Worm (Caenorhabditis elegans) whole organism, young adult: ENCODE measurements around the gene T13H5.1.

ENCODE experiments used
- B0019.2 ChIP-seq: fragments of 200-800 bp; sonication (Bioruptor generic); conservative IDR thresholded peaks from 2 replicates; pipeline ENCODE4 v1.3.6; 2022; ENCODE audit warnings: missing genetic modification reagents, missing genetic modification characterization, missing compliant biosample characterization
- B0035.1 ChIP-seq: sonication (generic microtip); optimal IDR thresholded peaks from 2 replicates; lab custom pipeline; 2016; ENCODE audit warnings: missing genetic modification characterization, mild to moderate bottlenecking, missing compliant biosample characterization, missing genotype, missing genetic modification reagents
- B0261.1 ChIP-seq: sonication (generic microtip); optimal IDR thresholded peaks from 2 replicates; lab custom pipeline; 2016; ENCODE audit warnings: mild to moderate bottlenecking, missing genetic modification characterization, moderate library complexity, missing compliant biosample characterization
- D2030.7 ChIP-seq: fragments of 200-800 bp; sonication (Bioruptor generic); IDR thresholded peaks from 2 replicates; pipeline ENCODE4 v1.3.6; 2022; ENCODE audit warnings: missing genetic modification reagents, missing genetic modification characterization, missing compliant biosample characterization
- F33H1.4 ChIP-seq: fragments of 200-800 bp; sonication (Bioruptor generic); IDR thresholded peaks from 2 replicates; pipeline ENCODE4 v1.3.6; 2022; ENCODE audit warnings: missing genetic modification reagents, missing genetic modification characterization, missing compliant biosample characterization
- F57A8.1 ChIP-seq: fragments of 200-800 bp; sonication (Bioruptor generic); optimal IDR thresholded peaks from 2 replicates; lab custom pipeline; 2018; ENCODE audit warnings: mild to moderate bottlenecking, missing genetic modification characterization, moderate library complexity, missing compliant biosample characterization
- K11D2.4 ChIP-seq: fragments of 200-800 bp; sonication (Bioruptor generic); IDR thresholded peaks from 2 replicates; pipeline ENCODE4 v1.3.6; 2022; ENCODE audit warnings: missing genetic modification reagents, missing genetic modification characterization, missing compliant biosample characterization
- T07F8.4 ChIP-seq: sonication (generic microtip); optimal IDR thresholded peaks from 2 replicates; lab custom pipeline; 2016; ENCODE audit warnings: mild to moderate bottlenecking, missing genetic modification characterization, moderate library complexity, missing compliant biosample characterization
- T26A5.8 ChIP-seq: sonication (generic microtip); optimal IDR thresholded peaks from 2 replicates; lab custom pipeline; 2016; ENCODE audit warnings: missing genetic modification characterization, missing compliant biosample characterization
- akir-1 ChIP-seq: fragments of 200-800 bp; sonication (Bioruptor generic); optimal IDR thresholded peaks from 2 replicates; lab custom pipeline; 2018; ENCODE audit warnings: mild to moderate bottlenecking, missing genetic modification characterization, moderate library complexity, missing compliant biosample characterization
- athp-1 ChIP-seq: sonication (generic microtip); optimal IDR thresholded peaks from 2 replicates; lab custom pipeline; 2017; ENCODE audit warnings: mild to moderate bottlenecking, missing genetic modification characterization, missing compliant biosample characterization
- attf-3 ChIP-seq: fragments of 200-800 bp; sonication (Bioruptor generic); conservative IDR thresholded peaks from 2 replicates; pipeline ENCODE4 v1.3.6; 2022; ENCODE audit warnings: missing genetic modification reagents, missing genetic modification characterization, missing compliant biosample characterization
- ceh-27 ChIP-seq: fragments of 200-800 bp; sonication (Bioruptor generic); optimal IDR thresholded peaks from 2 replicates; lab custom pipeline; 2018; ENCODE audit warnings: mild to moderate bottlenecking, missing genetic modification characterization, moderate library complexity, missing compliant biosample characterization
- ceh-40 ChIP-seq: fragments of 200-800 bp; sonication (Bioruptor generic); IDR thresholded peaks from 2 replicates; pipeline ENCODE4 v1.3.6; 2022; ENCODE audit warnings: missing genetic modification characterization, missing compliant biosample characterization
- ceh-79 ChIP-seq: sonication (generic microtip); optimal IDR thresholded peaks from 2 replicates; lab custom pipeline; 2017; ENCODE audit warnings: mild to moderate bottlenecking, missing genetic modification characterization, missing compliant biosample characterization
- ceh-91 ChIP-seq: fragments of 200-800 bp; sonication (Bioruptor generic); IDR thresholded peaks from 2 replicates; pipeline ENCODE4 v1.3.6; 2022; ENCODE audit warnings: missing genetic modification reagents, missing genetic modification characterization, missing compliant biosample characterization
- chd-7 ChIP-seq: sonication (generic microtip); optimal IDR thresholded peaks from 2 replicates; lab custom pipeline; 2016; ENCODE audit warnings: mild to moderate bottlenecking, missing genetic modification characterization, moderate library complexity, missing compliant biosample characterization
- die-1 ChIP-seq: sonication (generic microtip); optimal IDR thresholded peaks from 2 replicates; lab custom pipeline; 2016; ENCODE audit warnings: missing genotype, mild to moderate bottlenecking, missing genetic modification characterization, missing compliant biosample characterization
- dox-1 ChIP-seq: fragments of 200-800 bp; sonication (Bioruptor generic); IDR thresholded peaks from 2 replicates; pipeline ENCODE4 v1.3.6; 2022; ENCODE audit warnings: missing genetic modification reagents, missing genetic modification characterization, missing compliant biosample characterization
- egl-18 ChIP-seq: fragments of 200-800 bp; sonication (Bioruptor generic); IDR thresholded peaks from 2 replicates; pipeline ENCODE4 v1.3.6; 2022; ENCODE audit warnings: missing genetic modification reagents, missing genetic modification characterization, missing compliant biosample characterization
- egl-44 ChIP-seq: fragments of 200-800 bp; sonication (Bioruptor generic); IDR thresholded peaks from 2 replicates; pipeline ENCODE4 v1.3.6; 2022; ENCODE audit warnings: missing genetic modification reagents, missing genetic modification characterization, missing compliant biosample characterization
- ekl-4 ChIP-seq: fragments of 200-800 bp; sonication (Bioruptor generic); IDR thresholded peaks from 2 replicates; pipeline ENCODE4 v1.3.6; 2022; ENCODE audit warnings: missing genetic modification reagents, missing genetic modification characterization, missing compliant biosample characterization
- ets-4 ChIP-seq: fragments of 200-800 bp; sonication (Bioruptor generic); optimal IDR thresholded peaks from 2 replicates; lab custom pipeline; 2018; ENCODE audit warnings: mild to moderate bottlenecking, missing genetic modification characterization, missing compliant biosample characterization
- gei-17 ChIP-seq: fragments of 200-800 bp; sonication (Bioruptor generic); optimal IDR thresholded peaks from 2 replicates; lab custom pipeline; 2018; ENCODE audit warnings: mild to moderate bottlenecking, missing genetic modification characterization, missing compliant biosample characterization
- hlh-26 ChIP-seq: fragments of 200-800 bp; sonication (Bioruptor generic); conservative IDR thresholded peaks from 2 replicates; pipeline ENCODE4 v1.3.6; 2022; ENCODE audit warnings: missing genetic modification reagents, missing genetic modification characterization, missing compliant biosample characterization
- hmg-1.2 ChIP-seq: fragments of 200-800 bp; sonication (Bioruptor generic); IDR thresholded peaks from 2 replicates; pipeline ENCODE4 v1.3.6; 2022; ENCODE audit warnings: missing genetic modification reagents, missing genetic modification characterization, missing compliant biosample characterization
- hmg-20 ChIP-seq: fragments of 200-800 bp; sonication (Bioruptor generic); IDR thresholded peaks from 2 replicates; pipeline ENCODE4 v1.3.6; 2022; ENCODE audit warnings: missing genetic modification reagents, missing genetic modification characterization, missing compliant biosample characterization
- hsf-1 ChIP-seq: fragments of 200-800 bp; sonication (Bioruptor generic); IDR thresholded peaks from 2 replicates; pipeline ENCODE4 v1.3.6; 2022; ENCODE audit warnings: missing genetic modification reagents, missing genetic modification characterization, missing compliant biosample characterization
- lag-1 ChIP-seq: fragments of 200-800 bp; sonication (Bioruptor generic); IDR thresholded peaks from 2 replicates; pipeline ENCODE4 v1.3.6; 2022; ENCODE audit warnings: missing genetic modification reagents, missing genetic modification characterization, missing compliant biosample characterization
- let-607 ChIP-seq, 2 experiments: fragments of 200-800 bp in 1 of 2; sonication (Bioruptor generic) in 1 of 2; sonication (generic microtip) in 1 of 2; optimal IDR thresholded peaks; 2 replicates each; lab custom pipeline; 2016 to 2018; ENCODE audit warnings: mild to moderate bottlenecking in 2 of 2, missing compliant biosample characterization in 2 of 2, missing genetic modification characterization in 2 of 2, moderate library complexity in 2 of 2, missing genotype in 1 of 2
- lin-26 ChIP-seq: fragments of 200-800 bp; sonication (Bioruptor generic); IDR thresholded peaks from 2 replicates; pipeline ENCODE4 v1.3.6; 2022; ENCODE audit warnings: missing genetic modification reagents, missing genetic modification characterization, missing compliant biosample characterization
- lin-54 ChIP-seq: fragments of 200-800 bp; sonication (Bioruptor generic); optimal IDR thresholded peaks from 2 replicates; lab custom pipeline; 2018; ENCODE audit warnings: mild to moderate bottlenecking, missing genetic modification characterization, missing compliant biosample characterization
- lir-1 ChIP-seq: fragments of 200-800 bp; sonication (Bioruptor generic); conservative IDR thresholded peaks from 2 replicates; pipeline ENCODE4 v1.3.6; 2022; ENCODE audit warnings: missing genetic modification reagents, missing genetic modification characterization, missing compliant biosample characterization
- lsl-1 ChIP-seq: fragments of 200-800 bp; sonication (Bioruptor generic); optimal IDR thresholded peaks from 2 replicates; lab custom pipeline; 2018; ENCODE audit warnings: mild to moderate bottlenecking, missing genetic modification characterization, moderate library complexity, missing compliant biosample characterization
- lsy-27 ChIP-seq: sonication (generic microtip); optimal IDR thresholded peaks from 2 replicates; lab custom pipeline; 2017; ENCODE audit warnings: missing genetic modification characterization, mild to moderate bottlenecking, missing compliant biosample characterization, antibody characterized with exemption, missing genotype, borderline replicate concordance; ENCODE audit not compliant: insufficient read depth
- madf-10 ChIP-seq: sonication (generic microtip); optimal IDR thresholded peaks from 2 replicates; lab custom pipeline; 2016; ENCODE audit warnings: mild to moderate bottlenecking, missing genetic modification characterization, missing compliant biosample characterization
- madf-6 ChIP-seq: fragments of 200-800 bp; sonication (Bioruptor generic); IDR thresholded peaks from 2 replicates; pipeline ENCODE4 v1.3.6; 2022; ENCODE audit warnings: missing genetic modification reagents, missing genetic modification characterization, missing compliant biosample characterization
- nhr-120 ChIP-seq: fragments of 200-800 bp; sonication (Bioruptor generic); IDR thresholded peaks from 2 replicates; pipeline ENCODE4 v1.3.6; 2022; ENCODE audit warnings: missing genetic modification characterization, missing compliant biosample characterization
- pbrm-1 ChIP-seq: fragments of 200-800 bp; sonication (Bioruptor generic); IDR thresholded peaks from 2 replicates; pipeline ENCODE4 v1.3.6; 2022; ENCODE audit warnings: missing genetic modification reagents, missing genetic modification characterization, missing compliant biosample characterization
- sdz-38 ChIP-seq: sonication (generic microtip); optimal IDR thresholded peaks from 2 replicates; lab custom pipeline; 2016; ENCODE audit warnings: missing genotype, missing genetic modification characterization, missing compliant biosample characterization
- sea-2 ChIP-seq: fragments of 200-800 bp; sonication (Bioruptor generic); IDR thresholded peaks from 2 replicates; pipeline ENCODE4 v1.3.6; 2022; ENCODE audit warnings: missing genetic modification characterization, missing compliant biosample characterization
- somi-1 ChIP-seq: fragments of 200-800 bp; sonication (Bioruptor generic); optimal IDR thresholded peaks from 2 replicates; lab custom pipeline; 2018; ENCODE audit warnings: mild to moderate bottlenecking, missing genetic modification characterization, missing compliant biosample characterization
- sptf-2 ChIP-seq: fragments of 200-800 bp; sonication (Bioruptor generic); optimal IDR thresholded peaks from 2 replicates; lab custom pipeline; 2018; ENCODE audit warnings: mild to moderate bottlenecking, missing genetic modification characterization, missing compliant biosample characterization
- unc-130 ChIP-seq: sonication (generic microtip); optimal IDR thresholded peaks from 2 replicates; lab custom pipeline; 2016; ENCODE audit warnings: missing genetic modification reagents, missing genetic modification characterization, missing compliant biosample characterization
- ztf-18 ChIP-seq: sonication (generic microtip); optimal IDR thresholded peaks from 2 replicates; lab custom pipeline; 2016; ENCODE audit warnings: missing genotype, mild to moderate bottlenecking, missing genetic modification characterization, missing compliant biosample characterization
- ztf-25 ChIP-seq: fragments of 200-800 bp; sonication (Bioruptor generic); IDR thresholded peaks from 2 replicates; pipeline ENCODE4 v1.3.6; 2022; ENCODE audit warnings: missing genetic modification reagents, missing genetic modification characterization, missing compliant biosample characterization
- ztf-3 ChIP-seq: fragments of 200-800 bp; sonication (Bioruptor generic); optimal IDR thresholded peaks from 2 replicates; lab custom pipeline; 2018; ENCODE audit warnings: mild to moderate bottlenecking, missing genetic modification characterization, missing compliant biosample characterization

Gene T13H5.1

DNA sequence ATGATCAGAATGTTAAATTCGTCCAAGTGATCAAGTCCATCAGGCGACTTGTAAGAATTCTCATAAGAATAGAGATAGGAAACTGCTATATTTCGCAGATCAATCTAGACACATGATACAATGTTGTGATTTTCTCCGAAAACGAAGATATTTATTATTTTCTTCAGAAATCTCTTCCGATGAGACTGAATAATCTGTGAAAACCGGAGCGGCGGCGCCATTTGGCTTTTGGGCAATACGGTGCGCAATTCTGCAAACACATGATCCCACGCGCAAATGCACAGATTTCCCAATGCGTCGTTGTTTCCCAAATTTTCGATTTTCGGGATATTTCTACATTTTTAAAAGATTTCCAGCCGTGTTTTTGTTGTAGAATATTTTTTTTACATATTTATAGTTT, 66.7 kb downstream of the T13H5.1 start (continued):
- no peak for TF ChIP-seq lag-1 (GFP tag; lab: Robert Waterston, UW)
- TF ChIP-seq athp-1, result no peak
- peak; percentile 67 for TF ChIP-seq lsl-1 (GFP tag; lab: Kevin White, UChicago)
- TF ChIP-seq T26A5.8 (tag; lab: Kevin White, UChicago), result no peak
- 0 out of 2 replicates have a peak, but pooled peaks have one; percentile 17 for TF ChIP-seq D2030.7 (GFP tag; lab: Robert Waterston, UW)
- TF ChIP-seq unc-130, result no peak
- TF ChIP-seq lin-54 (GFP tag; lab: Kevin White, UChicago), result peak; percentile 41
- no peak for TF ChIP-seq sea-2 (GFP tag; lab: Robert Waterston, UW)
- TF ChIP-seq madf-6, result peak; percentile 70; the same call in 1 of the 2 replicates

DNA sequence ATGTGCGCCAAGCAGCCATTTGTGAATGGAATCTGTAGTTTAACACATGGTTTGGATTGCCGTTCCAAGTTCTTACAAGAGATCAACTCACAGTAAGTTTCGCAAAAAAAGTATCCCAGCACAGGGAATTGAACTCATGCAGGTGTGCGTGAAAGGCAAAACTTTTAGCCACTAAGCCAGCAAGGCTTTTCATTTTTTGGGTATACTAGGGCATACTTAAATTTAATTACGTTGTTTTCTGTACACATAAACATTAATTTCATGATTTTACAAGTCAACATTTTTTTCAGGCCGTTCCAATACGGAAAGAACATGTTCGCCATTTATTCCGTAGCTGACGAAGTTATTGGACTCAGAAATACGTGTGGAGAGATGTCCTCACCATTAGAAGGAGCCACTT, 67.3 kb downstream of the T13H5.1 start:
- TF ChIP-seq sdz-38 (tag; lab: Kevin White, UChicago) (peak; percentile 27), chd-7 (peak; percentile 61), hmg-20 (GFP tag; lab: Robert Waterston, UW) (0 out of 2 replicates have a peak, but pooled peaks have one; percentile 65), hlh-26 (no peak), madf-6 (peak; percentile 73), somi-1 (peak; percentile 46), dox-1 (GFP tag; lab: Robert Waterston, UW) (0 out of 2 replicates have a peak, but pooled peaks have one; percentile 27), egl-18 (GFP tag; lab: Robert Waterston, UW) (0 out of 2 replicates have a peak, but pooled peaks have one; percentile 61), pbrm-1 (GFP tag; lab: Robert Waterston, UW) (peak; percentile 63), lir-1 (GFP tag; lab: Robert Waterston, UW) (no peak), B0019.2 (GFP tag; lab: Robert Waterston, UW) (no peak), ceh-27 (GFP tag; lab: Kevin White, UChicago) (peak; percentile 34), hsf-1 (GFP tag; lab: Robert Waterston, UW) (peak; percentile 81), B0261.1 (tag; lab: Kevin White, UChicago) (peak; percentile 75), gei-17 (GFP tag; lab: Kevin White, UChicago) (no peak), ztf-3 (GFP tag; lab: Kevin White, UChicago) (peak; percentile 6), let-607 (tag; optimal IDR thresholded peaks at IDR 0.05; lab: Kevin White, UChicago) (peak; percentile 32 to 36), egl-44 (peak; percentile 84), madf-10 (peak; percentile 27), lsy-27 (tag; lab: Kevin White, UChicago) (no peak), B0035.1 (tag; lab: Kevin White, UChicago) (peak; percentile 69), ceh-79 (tag; lab: Kevin White, UChicago) (peak; percentile 87), T07F8.4 (tag; lab: Kevin White, UChicago) (peak; percentile 68), ekl-4 (GFP tag; lab: Robert Waterston, UW) (peak; percentile 86), ets-4 (GFP tag; lab: Kevin White, UChicago) (no peak), attf-3 (no peak), ztf-25 (peak; percentile 86; the same call in 1 of the 2 replicates), ceh-91 (no peak), F57A8.1 (GFP tag; lab: Kevin White, UChicago) (peak; percentile 83), T26A5.8 (tag; lab: Kevin White, UChicago) (peak; percentile 97), K11D2.4 (GFP tag; lab: Robert Waterston, UW) (0 out of 2 replicates have a peak, but pooled peaks have one; percentile 37), lin-54 (GFP tag; lab: Kevin White, UChicago) (peak; percentile 66), ceh-40 (GFP tag; lab: Robert Waterston, UW) (peak; percentile 76), ztf-18 (tag; lab: Kevin White, UChicago) (peak; percentile 76), hmg-1.2 (GFP tag; lab: Robert Waterston, UW) (peak; percentile 73), akir-1 (GFP tag; lab: Kevin White, UChicago) (no peak), sptf-2 (GFP tag; lab: Kevin White, UChicago) (no peak), F33H1.4 (GFP tag; lab: Robert Waterston, UW) (peak; percentile 49), die-1 (tag; lab: Kevin White, UChicago) (peak; percentile 97), nhr-120 (GFP tag; lab: Robert Waterston, UW) (peak; percentile 98), lin-26 (peak; percentile 98)
